Worm (Caenorhabditis elegans) whole organism, late embryonic: ENCODE data around the gene srg-25.

Experiments
- C08G9.2 ChIP-seq: sonication (generic microtip); optimal IDR thresholded peaks from 2 replicates; lab custom pipeline; 2016; ENCODE audit warnings: mild to moderate bottlenecking, missing genetic modification characterization, moderate library complexity, missing compliant biosample characterization
- C38D4.7 ChIP-seq: fragments of 200-800 bp; sonication (Bioruptor generic); optimal IDR thresholded peaks from 2 replicates; lab custom pipeline; 2018; ENCODE audit warnings: mild to moderate bottlenecking, missing genetic modification characterization, moderate library complexity, missing compliant biosample characterization
- F13H6.1 ChIP-seq: sonication (generic microtip); optimal IDR thresholded peaks from 2 replicates; lab custom pipeline; 2016; ENCODE audit warnings: missing genetic modification characterization, missing compliant biosample characterization
- K09A11.1 ChIP-seq: sonication (generic microtip); optimal IDR thresholded peaks from 2 replicates; lab custom pipeline; 2017; ENCODE audit warnings: antibody characterized with exemption, mild to moderate bottlenecking, missing genetic modification characterization, missing compliant biosample characterization; ENCODE audit not compliant: insufficient read depth
- T23F11.4 ChIP-seq: fragments of 200-800 bp; sonication (Bioruptor generic); optimal IDR thresholded peaks from 2 replicates; lab custom pipeline; 2018; ENCODE audit warnings: mild to moderate bottlenecking, missing genetic modification characterization, missing compliant biosample characterization
- Y22D7AL.16 ChIP-seq: sonication (generic microtip); optimal IDR thresholded peaks from 2 replicates; lab custom pipeline; 2016; ENCODE audit warnings: missing genetic modification characterization, missing compliant biosample characterization
- ahr-1 ChIP-seq: sonication (generic microtip); optimal IDR thresholded peaks from 2 replicates; lab custom pipeline; 2016; ENCODE audit warnings: missing genetic modification characterization, missing compliant biosample characterization
- ama-1 ChIP-seq: fragments of 150-350 bp; optimal IDR thresholded peaks from 2 replicates; lab custom pipeline; 2014
- ceh-24 ChIP-seq: sonication (generic microtip); optimal IDR thresholded peaks from 2 replicates; lab custom pipeline; 2016; ENCODE audit warnings: mild to moderate bottlenecking, missing genetic modification characterization, missing compliant biosample characterization
- ceh-30 ChIP-seq: fragments of 150-350 bp; optimal IDR thresholded peaks from 2 replicates; lab custom pipeline; 2014; ENCODE audit warnings: missing biosample characterization, missing genetic modification characterization
- ceh-31 ChIP-seq: sonication (generic microtip); optimal IDR thresholded peaks from 2 replicates; lab custom pipeline; 2016; ENCODE audit warnings: missing genetic modification characterization, missing compliant biosample characterization
- ceh-34 ChIP-seq: sonication (generic microtip); optimal IDR thresholded peaks from 2 replicates; lab custom pipeline; 2016; ENCODE audit warnings: mild to moderate bottlenecking, missing genetic modification characterization, missing compliant biosample characterization
- ceh-45 ChIP-seq: fragments of 200-800 bp; sonication (Bioruptor generic); IDR thresholded peaks from 2 replicates; pipeline ENCODE4 v1.3.6; 2022; ENCODE audit warnings: missing genetic modification reagents, missing genetic modification characterization, missing compliant biosample characterization
- che-1 ChIP-seq: sonication (generic microtip); optimal IDR thresholded peaks from 2 replicates; lab custom pipeline; 2016; ENCODE audit warnings: mild to moderate bottlenecking, missing genetic modification characterization, missing compliant biosample characterization
- dmd-4 ChIP-seq: sonication (generic microtip); optimal IDR thresholded peaks from 2 replicates; lab custom pipeline; 2016; ENCODE audit warnings: borderline replicate concordance, missing genetic modification characterization, missing compliant biosample characterization
- dve-1 ChIP-seq: sonication (generic microtip); optimal IDR thresholded peaks from 2 replicates; lab custom pipeline; 2017; ENCODE audit warnings: antibody characterized with exemption, mild to moderate bottlenecking, missing genetic modification characterization, missing compliant biosample characterization
- elt-2 ChIP-seq: sonication (generic microtip); optimal IDR thresholded peaks from 2 replicates; lab custom pipeline; 2016; ENCODE audit warnings: missing genetic modification reagents, missing genetic modification characterization, missing compliant biosample characterization
- fax-1 ChIP-seq: sonication (generic microtip); optimal IDR thresholded peaks from 2 replicates; lab custom pipeline; 2016; ENCODE audit warnings: missing genotype, missing genetic modification characterization, missing compliant biosample characterization
- fkh-6 ChIP-seq: sonication (generic microtip); optimal IDR thresholded peaks from 2 replicates; lab custom pipeline; 2016; ENCODE audit warnings: missing genetic modification characterization, missing compliant biosample characterization
- gmeb-2 ChIP-seq: sonication (generic microtip); optimal IDR thresholded peaks from 2 replicates; lab custom pipeline; 2016; ENCODE audit warnings: missing genetic modification characterization, inconsistent platforms, missing compliant biosample characterization
- hlh-15 ChIP-seq: sonication (generic microtip); optimal IDR thresholded peaks from 2 replicates; lab custom pipeline; 2016; ENCODE audit warnings: missing genetic modification characterization, missing compliant biosample characterization
- hlh-30 ChIP-seq: sonication (generic microtip); optimal IDR thresholded peaks from 2 replicates; lab custom pipeline; 2017; ENCODE audit warnings: antibody characterized with exemption, missing genetic modification characterization, missing compliant biosample characterization; ENCODE audit not compliant: insufficient read depth
- lin-11 ChIP-seq: fragments of 200-800 bp; sonication (Bioruptor generic); optimal IDR thresholded peaks from 2 replicates; lab custom pipeline; 2018; ENCODE audit warnings: mild to moderate bottlenecking, missing genetic modification characterization, missing compliant biosample characterization
- nhr-232 ChIP-seq: sonication (generic microtip); optimal IDR thresholded peaks from 2 replicates; lab custom pipeline; 2016; ENCODE audit warnings: missing genetic modification characterization, missing compliant biosample characterization
- odd-2 ChIP-seq: sonication (generic microtip); optimal IDR thresholded peaks from 2 replicates; lab custom pipeline; 2017; ENCODE audit warnings: antibody characterized with exemption, mild to moderate bottlenecking, missing genetic modification characterization, missing compliant biosample characterization
- pat-9 ChIP-seq: fragments of 200-800 bp; sonication (Bioruptor generic); optimal IDR thresholded peaks from 2 replicates; lab custom pipeline; 2018; ENCODE audit warnings: mild to moderate bottlenecking, missing genetic modification characterization, moderate library complexity, missing compliant biosample characterization
- pax-1 ChIP-seq: fragments of 150-350 bp; optimal IDR thresholded peaks from 2 replicates; lab custom pipeline; 2014; ENCODE audit warnings: missing biosample characterization, missing genetic modification characterization
- pha-2 ChIP-seq: sonication (generic microtip); optimal IDR thresholded peaks from 2 replicates; lab custom pipeline; 2017; ENCODE audit warnings: mild to moderate bottlenecking, missing genetic modification characterization, missing compliant biosample characterization
- pros-1 ChIP-seq: fragments of 150-350 bp; optimal IDR thresholded peaks from 2 replicates; lab custom pipeline; 2014; ENCODE audit warnings: missing biosample characterization, missing genetic modification reagents, missing genetic modification characterization
- sdc-2 ChIP-seq: sonication (generic microtip); optimal IDR thresholded peaks from 2 replicates; lab custom pipeline; 2016; ENCODE audit warnings: missing genotype, missing genetic modification characterization, missing compliant biosample characterization
- sox-2 ChIP-seq: fragments of 200-800 bp; sonication (Bioruptor generic); IDR thresholded peaks from 2 replicates; pipeline ENCODE4 v1.3.6; 2022; ENCODE audit warnings: missing genetic modification reagents, missing genetic modification characterization, missing compliant biosample characterization
- syd-9 ChIP-seq: sonication (generic microtip); optimal IDR thresholded peaks from 2 replicates; lab custom pipeline; 2016; ENCODE audit warnings: mild to moderate bottlenecking, missing genetic modification characterization, moderate library complexity, missing compliant biosample characterization
- ttx-3 ChIP-seq: sonication (generic microtip); optimal IDR thresholded peaks from 2 replicates; lab custom pipeline; 2016; ENCODE audit warnings: missing genetic modification reagents, missing genetic modification characterization, missing compliant biosample characterization
- unc-55 ChIP-seq: sonication (generic microtip); optimal IDR thresholded peaks from 2 replicates; lab custom pipeline; 2017; ENCODE audit warnings: missing biosample characterization, missing genetic modification reagents, missing genetic modification characterization
- zip-5 ChIP-seq: sonication (generic microtip); optimal IDR thresholded peaks from 2 replicates; lab custom pipeline; 2016; ENCODE audit warnings: missing genetic modification characterization, missing compliant biosample characterization

The srg-25 gene

ce11 chrV:5312453-5312852, 32.9 kb downstream of the srg-25 start, which contains the start of gene C10G8.3:
Gene C10G8.3, plus strand, starts transcription at chrV:5312753.
- TF ChIP-seq C08G9.2 (tag; lab: Kevin White, UChicago) = no peak
- TF ChIP-seq C38D4.7 (GFP tag; lab: Kevin White, UChicago) = no peak
- TF ChIP-seq sox-2 (GFP tag; lab: Robert Waterston, UW) = no peak
- no peak for TF ChIP-seq che-1 (tag; lab: Kevin White, UChicago)
- TF ChIP-seq gmeb-2 (tag; lab: Kevin White, UChicago) = no peak
- no peak for TF ChIP-seq dve-1 (tag; lab: Kevin White, UChicago)
- no peak for TF ChIP-seq pha-2 (tag; lab: Kevin White, UChicago)
- no peak for TF ChIP-seq hlh-30
- TF ChIP-seq pros-1 (tag; lab: Kevin White, UChicago) = no peak
- no peak for TF ChIP-seq fax-1
- TF ChIP-seq nhr-232 (tag; lab: Kevin White, UChicago) = no peak
- no peak for TF ChIP-seq F13H6.1 (tag; lab: Kevin White, UChicago)
- no peak for TF ChIP-seq fkh-6
- TF ChIP-seq hlh-15 = no peak

DNA sequence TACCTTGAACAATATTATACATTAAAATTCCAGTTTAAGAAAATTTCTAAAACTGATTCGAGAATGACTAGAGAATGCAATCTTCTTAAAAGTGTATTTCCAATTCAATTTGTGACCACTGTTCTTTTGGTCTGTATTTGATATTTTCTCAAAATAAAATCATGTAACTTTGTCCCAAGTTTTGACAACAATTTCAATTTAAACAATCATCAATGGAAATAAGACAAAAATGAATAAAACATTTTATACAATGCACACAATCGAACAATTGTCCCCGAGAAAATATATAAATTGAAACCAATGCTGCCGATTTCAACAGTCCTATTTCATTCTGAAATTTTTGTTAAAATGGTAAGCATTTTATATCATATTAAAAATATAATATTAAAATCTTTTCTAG, 33.7 kb downstream of the srg-25 start, which contains the start of gene C10G8.4:
C10G8.4 (plus strand) TSS at position 301 of the 400 bp plus-strand sequence.
- TF ChIP-seq elt-2 (no peak), zip-5 (tag; lab: Kevin White, UChicago) (no peak), ahr-1 (tag; lab: Kevin White, UChicago) (no peak), ceh-31 (tag; lab: Kevin White, UChicago) (no peak), pat-9 (tag; lab: Kevin White, UChicago) (no peak), che-1 (tag; lab: Kevin White, UChicago) (no peak), hlh-30 (no peak), pax-1 (tag; lab: Kevin White, UChicago) (no peak), nhr-232 (tag; lab: Kevin White, UChicago) (no peak), C08G9.2 (tag; lab: Kevin White, UChicago) (no peak), odd-2 (tag; lab: Kevin White, UChicago) (no peak), ama-1 (lab: Kevin White, UChicago) (no peak), dmd-4 (no peak), unc-55 (GFP tag; lab: Kevin White, UChicago) (no peak)

DNA sequence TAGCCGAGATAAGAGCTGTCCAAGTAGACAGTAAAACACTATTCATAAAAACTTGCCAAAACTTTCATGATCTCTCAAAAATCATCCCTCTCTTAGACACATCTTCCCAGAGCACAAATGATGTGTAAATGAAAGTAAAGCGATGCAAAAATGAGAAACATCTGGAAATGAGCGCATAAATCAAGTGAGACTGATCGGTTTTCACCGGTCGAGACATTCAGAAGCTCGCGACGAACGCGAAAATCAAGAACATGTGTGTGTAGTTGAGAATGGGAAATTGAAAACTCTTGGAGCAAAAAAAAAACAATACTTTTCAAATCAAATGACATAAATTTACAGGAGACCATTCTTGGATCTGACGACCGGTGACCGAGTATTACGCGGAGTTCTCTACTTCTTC, 41.0 kb downstream of the srg-25 start:
- no peak for TF ChIP-seq K09A11.1 (tag; lab: Kevin White, UChicago)
- TF ChIP-seq pha-2 (tag; lab: Kevin White, UChicago) = no peak
- no peak for TF ChIP-seq ceh-30 (tag; lab: Kevin White, UChicago)
- no peak for TF ChIP-seq T23F11.4 (GFP tag; lab: Kevin White, UChicago)
- TF ChIP-seq lin-11 (tag; lab: Kevin White, UChicago) = no peak
- TF ChIP-seq sdc-2 = no peak
- no peak for TF ChIP-seq syd-9
- no peak for TF ChIP-seq hlh-15
- TF ChIP-seq ttx-3 (tag; lab: Kevin White, UChicago) = no peak
- TF ChIP-seq ceh-24 = no peak
- no peak for TF ChIP-seq ceh-34
- TF ChIP-seq elt-2 = no peak

ce11 chrV:5303389-5303788, 41.9 kb downstream of the srg-25 start, which contains the start of gene ncx-2:
Gene ncx-2, plus strand, starts transcription at chrV:5303689.
- TF ChIP-seq lin-11 (tag; lab: Kevin White, UChicago) (no peak), ceh-45 (GFP tag; lab: Robert Waterston, UW) (no peak), Y22D7AL.16 (tag; lab: Kevin White, UChicago) (no peak)

ce11 chrV:5301226-5301625, 44.1 kb downstream of the srg-25 start:
- TF ChIP-seq dmd-4 = no peak
